Worm (Caenorhabditis elegans) whole organism, young adult: ENCODE results near the gene T07C12.10.

Experiments
- B0035.1 ChIP-seq: sonication (generic microtip); optimal IDR thresholded peaks from 2 replicates; lab custom pipeline; 2016; ENCODE audit warnings: missing genetic modification characterization, mild to moderate bottlenecking, missing compliant biosample characterization, missing genotype, missing genetic modification reagents
- K11D2.4 ChIP-seq: fragments of 200-800 bp; sonication (Bioruptor generic); IDR thresholded peaks from 2 replicates; pipeline ENCODE4 v1.3.6; 2022; ENCODE audit warnings: missing genetic modification reagents, missing genetic modification characterization, missing compliant biosample characterization
- Y79H2A.3 ChIP-seq: fragments of 200-800 bp; sonication (Bioruptor generic); conservative IDR thresholded peaks from 2 replicates; pipeline ENCODE4 v1.3.6; 2022; ENCODE audit warnings: missing genetic modification reagents, missing genetic modification characterization, missing compliant biosample characterization
- ama-1 ChIP-seq, 3 experiments: fragments of 150-350 bp in 1 of 3; sonication (generic microtip) in 2 of 3; optimal IDR thresholded peaks; 2 replicates each; lab custom pipeline; 2014 to 2018; ENCODE audit warnings: missing biosample characterization in 2 of 3, missing genetic modification characterization in 2 of 3, missing genetic modification reagents in 2 of 3
- athp-1 ChIP-seq: sonication (generic microtip); optimal IDR thresholded peaks from 2 replicates; lab custom pipeline; 2017; ENCODE audit warnings: mild to moderate bottlenecking, missing genetic modification characterization, missing compliant biosample characterization
- hrde-1 ChIP-seq: sonication (generic microtip); optimal IDR thresholded peaks from 2 replicates; lab custom pipeline; 2016; ENCODE audit warnings: missing genetic modification characterization, mild to moderate bottlenecking, missing compliant biosample characterization, moderate library complexity, missing genotype, missing genetic modification reagents, borderline replicate concordance
- madf-8 ChIP-seq: fragments of 200-800 bp; sonication (Bioruptor generic); conservative IDR thresholded peaks from 2 replicates; pipeline ENCODE4 v1.3.6; 2022; ENCODE audit warnings: missing genetic modification reagents, missing genetic modification characterization, missing compliant biosample characterization
- rcor-1 ChIP-seq: fragments of 200-800 bp; sonication (Bioruptor generic); IDR thresholded peaks from 2 replicates; pipeline ENCODE4 v1.3.6; 2022; ENCODE audit warnings: missing genetic modification reagents, missing genetic modification characterization, missing compliant biosample characterization
- ztf-26 ChIP-seq: sonication (generic microtip); optimal IDR thresholded peaks from 2 replicates; lab custom pipeline; 2017; ENCODE audit warnings: missing genetic modification characterization, missing compliant biosample characterization

DNA sequence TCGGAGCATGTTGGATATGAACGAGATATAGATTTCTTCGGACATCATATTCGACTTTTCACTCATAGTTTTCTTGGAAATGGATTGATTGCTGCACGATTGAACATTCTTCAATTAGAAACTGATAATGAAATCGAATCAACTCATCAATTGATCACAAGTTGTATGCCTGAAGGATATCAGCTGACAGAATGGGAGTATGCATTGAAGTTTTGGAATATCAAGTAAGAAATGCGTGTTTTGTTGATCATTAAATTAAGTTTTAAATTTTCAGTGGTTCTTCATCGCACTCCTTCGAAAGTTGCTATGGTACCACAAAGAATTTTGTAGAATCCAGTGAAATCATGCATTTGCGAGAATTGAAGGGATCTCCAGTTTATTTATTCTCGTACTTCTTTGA is 46.1 kb upstream of the T07C12.10 start:
- TF ChIP-seq rcor-1 (GFP tag; lab: Robert Waterston, UW) (no peak), K11D2.4 (no peak), ama-1 (optimal IDR thresholded peaks at IDR 0.05; lab: Kevin White, UChicago) (no peak), ama-1 (GFP tag; optimal IDR thresholded peaks at IDR 0.05; lab: Kevin White, UChicago) (no peak), B0035.1 (tag; lab: Kevin White, UChicago) (no peak), hrde-1 (tag; lab: Kevin White, UChicago) (no peak), Y79H2A.3 (GFP tag; lab: Robert Waterston, UW) (no peak), athp-1 (no peak), madf-8 (GFP tag; lab: Robert Waterston, UW) (no peak), ztf-26 (tag; lab: Kevin White, UChicago) (no peak)
